Fruit fly (Drosophila melanogaster): Measurements from ENCODE around the gene kek5.
A peak's percentile ranks its signal among the peaks of the same experiment; 100 is the strongest.

- TF ChIP-seq CG7045 (GFP tag; optimal IDR thresholded peaks at IDR 0.05) (no peak), bab1 (GFP tag; optimal IDR thresholded peaks at IDR 0.05) (peak; percentile 44), Mnt (GFP tag; optimal IDR thresholded peaks at IDR 0.05) (no peak), pad (GFP tag; optimal IDR thresholded peaks at IDR 0.05) (no peak), Crg-1 (GFP tag; optimal IDR thresholded peaks at IDR 0.05) (no peak), Hr96 (GFP tag; optimal IDR thresholded peaks at IDR 0.05) (no peak), cic (GFP tag; optimal IDR thresholded peaks at IDR 0.05) (no peak), CG7101 (tag; optimal IDR thresholded peaks at IDR 0.05) (peak; percentile 8), kay (GFP tag; ENCODE audit: borderline replicate concordance) (no peak), CG1620 (GFP tag; optimal IDR thresholded peaks at IDR 0.05) (no peak)
These were observed 8.5 kb downstream of the kek5 start for dm6 chrX:19361406-19361859.

All from whole organism, adult.